Fruit fly (Drosophila melanogaster) S2 (cell line): ENCODE measurements around the gene CG3448.

Source experiments
- CG8478 ChIP-seq: fragments of >200 bp; optimal IDR thresholded peaks from 2 replicates; lab custom pipeline; 2018
- CTCF ChIP-seq, 2 experiments: fragments of >200 bp; optimal IDR thresholded peaks; 2 replicates each; lab custom pipeline; 2018

Gene CG3448

dm6 chr3L:9400697-9401353 lies 50.5 kb downstream of the CG3448 start:
- TF ChIP-seq CG8478 (lab: Kevin White, UChicago) = no peak
- TF ChIP-seq CTCF (optimal IDR thresholded peaks at IDR 0.05; lab: Kevin White, UChicago) = no peak
